Fruit fly (Drosophila melanogaster) S2 (cell line): Measurements from ENCODE around the gene X11Lbeta.

Experiments
- CG8478 ChIP-seq: fragments of >200 bp; optimal IDR thresholded peaks from 2 replicates; lab custom pipeline; 2018
- CTCF ChIP-seq, 2 experiments: fragments of >200 bp; optimal IDR thresholded peaks; 2 replicates each; lab custom pipeline; 2018

- TF ChIP-seq CG8478: no peak
- TF ChIP-seq CTCF (optimal IDR thresholded peaks at IDR 0.05; lab: Kevin White, UChicago): no peak
These were observed 124.2 kb downstream of the X11Lbeta start for dm6 chrX:10751777-10752176.
